Fruit fly (Drosophila melanogaster) whole organism, embryonic: ENCODE results near the gene CG43438.

ENCODE experiments used
- C15 ChIP-seq: fragments of 200-800 bp; sonication (Bioruptor generic); IDR thresholded peaks from 3 replicates; pipeline ENCODE4 v1.3.6; 2022; ENCODE audit warnings: missing biosample characterization, missing genetic modification characterization
- CG10267 ChIP-seq: fragments of 200-800 bp; sonication (Bioruptor generic); optimal IDR thresholded peaks from 2 replicates; lab custom pipeline; 2018; ENCODE audit warnings: missing biosample characterization, mild to moderate bottlenecking, missing genetic modification characterization, moderate library complexity
- CG10654 ChIP-seq: fragments of 200-800 bp; sonication (Bioruptor generic); optimal IDR thresholded peaks from 2 replicates; lab custom pipeline; 2016; ENCODE audit warnings: missing biosample characterization, missing genetic modification characterization
- CG11723 ChIP-seq: fragments of 200-800 bp; sonication (Bioruptor generic); optimal IDR thresholded peaks from 2 replicates; lab custom pipeline; 2017; ENCODE audit warnings: missing biosample characterization, mild to moderate bottlenecking, missing genetic modification characterization
- CG12299 ChIP-seq: fragments of 200-800 bp; sonication (Bioruptor generic); optimal IDR thresholded peaks from 2 replicates; lab custom pipeline; 2018; ENCODE audit warnings: missing biosample characterization, mild to moderate bottlenecking, missing genetic modification characterization
- CG12659 ChIP-seq: fragments of 200-800 bp; sonication (Bioruptor generic); optimal IDR thresholded peaks from 3 replicates; lab custom pipeline; 2017; ENCODE audit warnings: mild to moderate bottlenecking, missing biosample characterization, missing genetic modification reagents, missing genetic modification characterization
- CG12744 ChIP-seq: fragments of 200-800 bp; sonication (Bioruptor generic); optimal IDR thresholded peaks from 2 replicates; lab custom pipeline; 2016; ENCODE audit warnings: missing biosample characterization, missing genetic modification characterization
- CG13123 ChIP-seq: fragments of 200-800 bp; sonication (Bioruptor generic); optimal IDR thresholded peaks from 2 replicates; lab custom pipeline; 2016; ENCODE audit warnings: missing biosample characterization, missing genetic modification characterization
- CG14860 ChIP-seq: fragments of 200-800 bp; sonication (Bioruptor generic); IDR thresholded peaks from 3 replicates; pipeline ENCODE4 v1.3.6; 2022; ENCODE audit warnings: missing biosample characterization, missing genetic modification characterization; ENCODE audit not compliant: partially characterized antibody
- CG16813 ChIP-seq: fragments of 200-800 bp; sonication (Bioruptor generic); IDR thresholded peaks from 3 replicates; pipeline ENCODE4 v1.3.6; 2022; ENCODE audit warnings: missing biosample characterization, missing genetic modification characterization; ENCODE audit not compliant: partially characterized antibody
- CG17802 ChIP-seq: fragments of 200-800 bp; sonication (Bioruptor generic); optimal IDR thresholded peaks from 2 replicates; lab custom pipeline; 2018; ENCODE audit warnings: missing biosample characterization, mild to moderate bottlenecking, missing genetic modification characterization, moderate library complexity
- CG18011 ChIP-seq: fragments of 200-800 bp; sonication (Bioruptor generic); optimal IDR thresholded peaks from 2 replicates; lab custom pipeline; 2017; ENCODE audit warnings: missing biosample characterization, missing genetic modification characterization, mild to moderate bottlenecking, moderate library complexity, missing genotype
- CG18262 ChIP-seq: fragments of 200-800 bp; optimal IDR thresholded peaks from 3 replicates; lab custom pipeline; 2019; ENCODE audit warnings: missing biosample characterization, mild to moderate bottlenecking, missing genetic modification characterization, moderate library complexity
- CG32532 ChIP-seq: fragments of 200-800 bp; sonication (Bioruptor generic); IDR thresholded peaks from 2 replicates; pipeline ENCODE4 v1.3.6; 2022; ENCODE audit warnings: missing biosample characterization, missing genetic modification characterization
- CG32772 ChIP-seq: fragments of 200-800 bp; sonication (Bioruptor generic); IDR thresholded peaks from 2 replicates; pipeline ENCODE4 v1.3.6; 2022; ENCODE audit warnings: missing biosample characterization, missing genetic modification characterization
- CG34224 ChIP-seq: fragments of 200-800 bp; sonication (Bioruptor generic); IDR thresholded peaks from 3 replicates; pipeline ENCODE4 v1.3.6; 2022; ENCODE audit warnings: missing biosample characterization, missing genetic modification characterization; ENCODE audit not compliant: partially characterized antibody
- CG3838 ChIP-seq: fragments of 200-800 bp; sonication (Bioruptor generic); optimal IDR thresholded peaks from 3 replicates; lab custom pipeline; 2016; ENCODE audit warnings: missing biosample characterization, missing genetic modification characterization
- CG4360 ChIP-seq: fragments of 200-800 bp; sonication (Bioruptor generic); IDR thresholded peaks from 2 replicates; pipeline ENCODE4 v1.3.6; 2022; ENCODE audit warnings: missing biosample characterization, missing genetic modification characterization
- CG6689 ChIP-seq: fragments of 200-800 bp; sonication (Bioruptor generic); IDR thresholded peaks from 2 replicates; pipeline ENCODE4 v1.3.6; 2022; ENCODE audit warnings: missing biosample characterization, missing genetic modification characterization
- CG6791 ChIP-seq: fragments of 200-800 bp; sonication (Bioruptor generic); IDR thresholded peaks from 3 replicates; pipeline ENCODE4 v1.3.6; 2022; ENCODE audit warnings: missing biosample characterization, missing genetic modification characterization; ENCODE audit not compliant: partially characterized antibody
- CG7963 ChIP-seq: fragments of 200-800 bp; sonication (Bioruptor generic); IDR thresholded peaks from 3 replicates; pipeline ENCODE4 v1.3.6; 2022; ENCODE audit warnings: missing biosample characterization, missing genetic modification characterization; ENCODE audit not compliant: partially characterized antibody
- Doc3 ChIP-seq: fragments of 200-800 bp; sonication (Bioruptor generic); IDR thresholded peaks from 3 replicates; pipeline ENCODE4 v1.3.6; 2022; ENCODE audit warnings: missing biosample characterization, missing genetic modification characterization; ENCODE audit not compliant: partially characterized antibody
- E2f1 ChIP-seq: fragments of 200-800 bp; sonication (Bioruptor generic); IDR thresholded peaks from 2 replicates; pipeline ENCODE4 v1.3.6; 2022; ENCODE audit warnings: missing biosample characterization, missing genetic modification characterization
- Ets97D ChIP-seq: fragments of 200-800 bp; sonication (Bioruptor generic); optimal IDR thresholded peaks from 3 replicates; lab custom pipeline; 2016; ENCODE audit warnings: missing biosample characterization, missing genetic modification characterization
- Lhr ChIP-seq: fragments of 200-800 bp; sonication (Bioruptor generic); optimal IDR thresholded peaks from 3 replicates; lab custom pipeline; 2017; ENCODE audit warnings: mild to moderate bottlenecking, missing biosample characterization, missing genetic modification reagents, missing genetic modification characterization
- Nf-YC ChIP-seq: fragments of 200-800 bp; optimal IDR thresholded peaks from 3 replicates; lab custom pipeline; 2019; ENCODE audit warnings: missing biosample characterization, mild to moderate bottlenecking, missing genetic modification characterization, moderate library complexity
- Oaz ChIP-seq: fragments of 200-800 bp; sonication (Bioruptor generic); IDR thresholded peaks from 2 replicates; pipeline ENCODE4 v1.3.6; 2022; ENCODE audit warnings: missing biosample characterization, missing genetic modification characterization
- Oli ChIP-seq: fragments of 200-800 bp; sonication (Bioruptor generic); optimal IDR thresholded peaks from 2 replicates; lab custom pipeline; 2018; ENCODE audit warnings: missing biosample characterization, mild to moderate bottlenecking, missing genetic modification characterization, moderate library complexity
- Pdp1 ChIP-seq, 2 experiments: fragments of 200-800 bp; sonication (Bioruptor generic); optimal IDR thresholded peaks; 3 replicates each; lab custom pipeline; 2016; ENCODE audit warnings: missing biosample characterization in 2 of 2, missing genetic modification characterization in 2 of 2, mild to moderate bottlenecking in 1 of 2, moderate library complexity in 1 of 2
- Taf1 ChIP-seq: fragments of 200-800 bp; sonication (Bioruptor generic); IDR thresholded peaks from 2 replicates; pipeline ENCODE4 v1.3.6; 2022; ENCODE audit warnings: missing biosample characterization, missing genetic modification characterization
- ara ChIP-seq: fragments of 200-800 bp; sonication (Bioruptor generic); IDR thresholded peaks from 2 replicates; pipeline ENCODE4 v1.3.6; 2022; ENCODE audit warnings: missing biosample characterization, missing genetic modification characterization
- esg ChIP-seq: fragments of 200-800 bp; sonication (Bioruptor generic); conservative IDR thresholded peaks from 2 replicates; pipeline ENCODE4 v1.3.6; 2022; ENCODE audit warnings: missing biosample characterization, missing genetic modification characterization
- fd96Cb ChIP-seq: fragments of 200-800 bp; sonication (Bioruptor generic); optimal IDR thresholded peaks from 2 replicates; lab custom pipeline; 2018; ENCODE audit warnings: missing biosample characterization, mild to moderate bottlenecking, missing genetic modification characterization, moderate library complexity
- gcm ChIP-seq: fragments of 200-800 bp; sonication (Bioruptor generic); optimal IDR thresholded peaks from 2 replicates; lab custom pipeline; 2019; ENCODE audit warnings: missing biosample characterization, mild to moderate bottlenecking, missing genetic modification characterization, moderate library complexity
- hth ChIP-seq: fragments of >200 bp; optimal IDR thresholded peaks from 2 replicates; lab custom pipeline; 2017; ENCODE audit warnings: inconsistent platforms
- insv ChIP-seq, 2 experiments: fragments of 200-800 bp; sonication (Bioruptor generic); optimal IDR thresholded peaks; 3 replicates each; lab custom pipeline; 2016 to 2018; ENCODE audit warnings: missing biosample characterization in 2 of 2, missing genetic modification characterization in 2 of 2
- nerfin-1 ChIP-seq: fragments of 200-800 bp; sonication (Bioruptor generic); optimal IDR thresholded peaks from 3 replicates; lab custom pipeline; 2019; ENCODE audit warnings: missing biosample characterization, mild to moderate bottlenecking, missing genetic modification characterization, moderate library complexity
- nom ChIP-seq: fragments of 200-800 bp; sonication (Bioruptor generic); optimal IDR thresholded peaks from 2 replicates; lab custom pipeline; 2017; ENCODE audit warnings: missing biosample characterization, missing genetic modification characterization, mild to moderate bottlenecking, moderate library complexity, missing genetic modification reagents
- p53 ChIP-seq: fragments of 200-800 bp; sonication (Bioruptor generic); optimal IDR thresholded peaks from 2 replicates; lab custom pipeline; 2016; ENCODE audit warnings: missing biosample characterization, missing genetic modification characterization
- phol ChIP-seq: fragments of 200-800 bp; sonication (Bioruptor generic); optimal IDR thresholded peaks from 3 replicates; lab custom pipeline; 2018; ENCODE audit warnings: missing biosample characterization, mild to moderate bottlenecking, missing genetic modification characterization, moderate library complexity
- ranshi ChIP-seq: fragments of 200-800 bp; sonication (Bioruptor generic); IDR thresholded peaks from 2 replicates; pipeline ENCODE4 v1.3.6; 2022; ENCODE audit warnings: missing biosample characterization, missing genetic modification characterization
- schlank ChIP-seq: fragments of 200-800 bp; sonication (Bioruptor generic); optimal IDR thresholded peaks from 2 replicates; lab custom pipeline; 2018; ENCODE audit warnings: missing biosample characterization, mild to moderate bottlenecking, missing genetic modification characterization
- scrt ChIP-seq: fragments of 200-800 bp; sonication (Bioruptor generic); optimal IDR thresholded peaks from 2 replicates; lab custom pipeline; 2018; ENCODE audit warnings: missing biosample characterization, mild to moderate bottlenecking, missing genetic modification characterization, moderate library complexity
- slp2 ChIP-seq: fragments of 200-800 bp; sonication (Bioruptor generic); optimal IDR thresholded peaks from 2 replicates; lab custom pipeline; 2016; ENCODE audit warnings: missing biosample characterization, missing genetic modification characterization
- stwl ChIP-seq: fragments of 200-800 bp; sonication (Bioruptor generic); optimal IDR thresholded peaks from 3 replicates; lab custom pipeline; 2018; ENCODE audit warnings: missing biosample characterization, mild to moderate bottlenecking, missing genetic modification characterization, moderate library complexity
- tin ChIP-seq: fragments of 200-800 bp; sonication (Bioruptor generic); optimal IDR thresholded peaks from 3 replicates; lab custom pipeline; 2016; ENCODE audit warnings: missing biosample characterization, missing genetic modification characterization
- tx ChIP-seq: fragments of 200-800 bp; sonication (Bioruptor generic); optimal IDR thresholded peaks from 2 replicates; lab custom pipeline; 2016; ENCODE audit warnings: missing biosample characterization, missing genetic modification characterization
- vvl ChIP-seq: fragments of 200-800 bp; sonication (Bioruptor generic); IDR thresholded peaks from 2 replicates; pipeline ENCODE4 v1.3.6; 2022; ENCODE audit warnings: missing biosample characterization, missing genetic modification characterization

Gene CG43438

dm6 chr2L:11516526-11517441 is 19.2 kb upstream of the CG43438 start, which contains the start of the genes Dlg5 and CG4970 (continued):
- TF ChIP-seq CG6791 (GFP tag; lab: Robert Waterston, UW) (peak; percentile 74), Oli (no peak), tx (GFP tag; lab: Kevin White, UChicago) (no peak), CG7963 (peak; percentile 50; the same call in 1 of the 3 replicates), Nf-YC (peak; percentile 86), C15 (GFP tag; lab: Robert Waterston, UW) (no peak), vvl (no peak; the same call in 1 of the 2 replicates), CG10654 (GFP tag; lab: Kevin White, UChicago) (no peak), Taf1 (no peak), CG10267 (peak; percentile 61), CG12744 (no peak), Oaz (GFP tag; lab: Robert Waterston, UW) (no peak), CG12299 (tag; lab: Kevin White, UChicago) (no peak), gcm (GFP tag; lab: Kevin White, UChicago) (no peak), stwl (peak; percentile 69), fd96Cb (tag; lab: Kevin White, UChicago) (no peak), ara (GFP tag; lab: Robert Waterston, UW) (no peak), CG18011 (GFP tag; lab: Kevin White, UChicago) (no peak), CG14860 (peak; percentile 46; the same call in 2 of the 3 replicates), Ets97D (GFP tag; lab: Kevin White, UChicago) (peak; percentile 73), slp2 (no peak), CG16813 (GFP tag; lab: Robert Waterston, UW) (peak; percentile 82), esg (GFP tag; lab: Robert Waterston, UW) (no peak), nerfin-1 (tag; lab: Kevin White, UChicago) (no peak), nom (GFP tag; lab: Kevin White, UChicago) (no peak), CG6689 (no peak), CG18262 (tag; lab: Kevin White, UChicago) (no peak), CG13123 (GFP tag; lab: Kevin White, UChicago) (no peak), ranshi (GFP tag; lab: Robert Waterston, UW) (no peak), CG32532 (GFP tag; lab: Robert Waterston, UW) (no peak), Lhr (peak; percentile 91), CG17802 (tag; lab: Kevin White, UChicago) (no peak), E2f1 (GFP tag; lab: Robert Waterston, UW) (no peak; the same call in 1 of the 2 replicates), CG4360 (GFP tag; lab: Robert Waterston, UW) (0 out of 2 replicates have a peak, but pooled peaks have one; percentile 16), CG3838 (GFP tag; lab: Kevin White, UChicago) (no peak), Doc3 (peak; percentile 68), tin (no peak), scrt (GFP tag; lab: Kevin White, UChicago) (peak; percentile 100), CG11723 (no peak), CG12659 (peak; percentile 76), Pdp1 (GFP tag; optimal IDR thresholded peaks at IDR 0.05; lab: Kevin White, UChicago) (peak in 1 of 2 experiments; percentile 97), p53 (GFP tag; lab: Kevin White, UChicago) (peak; percentile 17), schlank (tag; lab: Kevin White, UChicago) (no peak), insv (GFP tag; optimal IDR thresholded peaks at IDR 0.05; lab: Kevin White, UChicago) (peak in 1 of 2 experiments; percentile 61), CG32772 (GFP tag; lab: Robert Waterston, UW) (peak; percentile 56; the same call in 1 of the 2 replicates), phol (tag; lab: Kevin White, UChicago) (no peak), CG34224 (GFP tag; lab: Robert Waterston, UW) (no peak; the same call in none of the 3 replicates), hth (lab: Kevin White, UChicago) (no peak)
